Fruit fly (Drosophila melanogaster) whole organism: ENCODE measurements around the gene CG32202.

Source experiments
- CG8478 ChIP-seq: fragments of >200 bp; optimal IDR thresholded peaks from 2 replicates; lab custom pipeline; 2018; ENCODE audit warnings: inconsistent platforms
- Dll ChIP-seq: fragments of >200 bp; optimal IDR thresholded peaks from 2 replicates; lab custom pipeline; 2017
- usp ChIP-seq: fragments of >200 bp; optimal IDR thresholded peaks from 2 replicates; lab custom pipeline; 2017; ENCODE audit warnings: missing biosample characterization, missing genetic modification characterization, mixed read lengths

DNA sequence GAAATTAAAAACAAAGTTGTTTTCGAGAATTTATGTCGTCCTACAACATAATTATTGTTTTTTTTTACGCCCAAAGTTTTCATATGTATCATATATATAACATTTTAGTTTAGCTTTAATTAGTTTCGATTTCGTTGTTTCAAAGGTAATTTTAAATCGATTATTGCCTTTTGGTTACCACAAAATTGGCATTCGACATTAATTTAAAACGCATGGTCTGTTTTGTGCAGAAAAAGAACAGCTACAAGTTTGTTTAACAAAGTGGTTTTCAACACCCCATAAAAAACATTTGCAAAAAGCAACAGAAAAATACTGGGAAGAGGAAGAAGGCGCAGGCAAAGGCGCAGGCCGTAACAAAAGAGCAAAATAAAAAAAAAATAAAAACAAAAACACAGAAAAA, 43.5 kb upstream of the CG32202 start:
- TF ChIP-seq CG8478 (lab: Kevin White, UChicago) = no peak
- no peak for TF ChIP-seq Dll (lab: Kevin White, UChicago)
- no peak for TF ChIP-seq usp
